Worm (Caenorhabditis elegans) whole organism, early embryonic: ENCODE measurements around the gene C44B7.7.
A peak's percentile ranks its signal among the peaks of the same experiment; 100 is the strongest.
"Not testable (repeated sequence)": the region's sequence is repeated elsewhere in the genome, so short reads cannot be mapped to it uniquely, and the experiment has no call there.

Source experiments
- B0310.2 ChIP-seq: sonication (generic microtip); optimal IDR thresholded peaks from 2 replicates; lab custom pipeline; 2016; ENCODE audit warnings: mild to moderate bottlenecking, missing genetic modification characterization, missing compliant biosample characterization
- F13C5.2 ChIP-seq: sonication (generic microtip); optimal IDR thresholded peaks from 2 replicates; lab custom pipeline; 2017; ENCODE audit warnings: mild to moderate bottlenecking, missing genetic modification characterization, inconsistent platforms, missing compliant biosample characterization
- aly-1 ChIP-seq: sonication (generic microtip); optimal IDR thresholded peaks from 2 replicates; lab custom pipeline; 2016; ENCODE audit warnings: missing genetic modification characterization, missing compliant biosample characterization
- ama-1 ChIP-seq: fragments of 150-350 bp; optimal IDR thresholded peaks from 2 replicates; lab custom pipeline; 2014
- ceh-13 ChIP-seq: fragments of 200-800 bp; sonication (Bioruptor generic); optimal IDR thresholded peaks from 2 replicates; lab custom pipeline; 2018; ENCODE audit warnings: mild to moderate bottlenecking, missing genetic modification characterization, missing compliant biosample characterization
- ceh-36 ChIP-seq: sonication (generic microtip); optimal IDR thresholded peaks from 2 replicates; lab custom pipeline; 2016; ENCODE audit warnings: missing genetic modification characterization, inconsistent platforms, missing compliant biosample characterization
- ets-7 ChIP-seq: sonication (generic microtip); optimal IDR thresholded peaks from 2 replicates; lab custom pipeline; 2016; ENCODE audit warnings: missing genotype, missing genetic modification characterization, missing compliant biosample characterization
- flt-1 ChIP-seq: fragments of 200-800 bp; sonication (Bioruptor generic); IDR thresholded peaks from 2 replicates; pipeline ENCODE4 v1.3.6; 2022; ENCODE audit warnings: missing genetic modification characterization, missing compliant biosample characterization
- hmbx-1 ChIP-seq: sonication (generic microtip); optimal IDR thresholded peaks from 2 replicates; lab custom pipeline; 2016; ENCODE audit warnings: mild to moderate bottlenecking, missing genetic modification characterization, missing compliant biosample characterization
- hmg-4 ChIP-seq: fragments of 200-800 bp; sonication (Bioruptor generic); optimal IDR thresholded peaks from 2 replicates; lab custom pipeline; 2018; ENCODE audit warnings: mild to moderate bottlenecking, missing genetic modification characterization, missing compliant biosample characterization
- hnd-1 ChIP-seq: sonication (generic microtip); optimal IDR thresholded peaks from 2 replicates; lab custom pipeline; 2016; ENCODE audit warnings: missing genetic modification characterization, missing compliant biosample characterization
- pes-1 ChIP-seq: fragments of 200-800 bp; sonication (Bioruptor generic); IDR thresholded peaks from 2 replicates; pipeline ENCODE4 v1.3.6; 2022; ENCODE audit warnings: missing genetic modification reagents, missing genetic modification characterization, missing compliant biosample characterization
- scrt-1 ChIP-seq: fragments of 200-800 bp; sonication (Bioruptor generic); IDR thresholded peaks from 2 replicates; pipeline ENCODE4 v1.3.6; 2022; ENCODE audit warnings: missing genetic modification characterization, missing compliant biosample characterization
- sea-1 ChIP-seq: fragments of 200-800 bp; sonication (Bioruptor generic); conservative IDR thresholded peaks from 2 replicates; pipeline ENCODE4 v1.3.6; 2022; ENCODE audit warnings: missing genetic modification characterization, missing compliant biosample characterization
- tbx-11 ChIP-seq: fragments of 200-800 bp; sonication (Bioruptor generic); IDR thresholded peaks from 2 replicates; pipeline ENCODE4 v1.3.6; 2022; ENCODE audit warnings: missing genetic modification characterization, missing compliant biosample characterization
- tbx-37 ChIP-seq: fragments of 200-800 bp; sonication (Bioruptor generic); conservative IDR thresholded peaks from 2 replicates; pipeline ENCODE4 v1.3.6; 2022; ENCODE audit warnings: missing genetic modification reagents, missing genetic modification characterization, missing compliant biosample characterization
- tra-4 ChIP-seq: sonication (generic microtip); optimal IDR thresholded peaks from 2 replicates; lab custom pipeline; 2017; ENCODE audit warnings: missing genetic modification characterization, missing compliant biosample characterization

Gene C44B7.7

ce11 chrII:6907657-6908056, 27.7 kb upstream of the C44B7.7 start, which contains the start of gene B0252.3:
Gene B0252.3 (minus strand): TSS chrII:6907757.
- not testable (repeated sequence) for TF ChIP-seq hmg-4 (GFP tag; lab: Kevin White, UChicago); tbx-11 (GFP tag; lab: Robert Waterston, UW); flt-1 (GFP tag; lab: Robert Waterston, UW)

ce11 chrII:6901795-6902194, 21.8 kb upstream of the C44B7.7 start, which contains the start of gene psmd-9:
Gene psmd-9 (plus strand): TSS chrII:6902095.
- no peak for TF ChIP-seq hmg-4 (GFP tag; lab: Kevin White, UChicago)

- no peak for TF ChIP-seq hnd-1 (tag; lab: Kevin White, UChicago)
These were observed 20.7 kb upstream of the C44B7.7 start for ce11 chrII:6900708-6901107.

- TF ChIP-seq aly-1 (tag; lab: Kevin White, UChicago) (peak; percentile 25), ets-7 (tag; lab: Kevin White, UChicago) (no peak), ceh-36 (tag; lab: Kevin White, UChicago) (peak; percentile 89), hmbx-1 (tag; lab: Kevin White, UChicago) (peak; percentile 4), ceh-13 (GFP tag; lab: Kevin White, UChicago) (peak; percentile 27), flt-1 (GFP tag; lab: Robert Waterston, UW) (peak; percentile 74), sea-1 (0 out of 2 replicates have a peak, but pooled peaks have one; percentile 72), hnd-1 (tag; lab: Kevin White, UChicago) (peak; percentile 3), scrt-1 (GFP tag; lab: Robert Waterston, UW) (peak; percentile 80), tbx-37 (GFP tag; lab: Robert Waterston, UW) (no peak; the same call in 1 of the 2 replicates), ama-1 (lab: Kevin White, UChicago) (no peak), hmg-4 (GFP tag; lab: Kevin White, UChicago) (peak; percentile 63), tbx-11 (GFP tag; lab: Robert Waterston, UW) (peak; percentile 69)
These were observed 18.2 kb upstream of the C44B7.7 start, which contains the start of gene hrpl-1 for ce11 chrII:6898017-6898779. Gene hrpl-1 (plus strand): TSS chrII:6898729.

- TF ChIP-seq pes-1 (GFP tag; lab: Robert Waterston, UW): no peak
- no peak for TF ChIP-seq F13C5.2
- no peak for TF ChIP-seq aly-1 (tag; lab: Kevin White, UChicago)
- TF ChIP-seq hmg-4 (GFP tag; lab: Kevin White, UChicago): no peak
- no peak for TF ChIP-seq ama-1 (lab: Kevin White, UChicago)
- TF ChIP-seq ceh-36 (tag; lab: Kevin White, UChicago): no peak
- no peak for TF ChIP-seq ceh-13 (GFP tag; lab: Kevin White, UChicago)
- no peak for TF ChIP-seq hmbx-1 (tag; lab: Kevin White, UChicago)
- TF ChIP-seq hnd-1 (tag; lab: Kevin White, UChicago): no peak
- no peak for TF ChIP-seq flt-1 (GFP tag; lab: Robert Waterston, UW)
- TF ChIP-seq tbx-11 (GFP tag; lab: Robert Waterston, UW): no peak
- TF ChIP-seq ets-7 (tag; lab: Kevin White, UChicago): no peak
- no peak for TF ChIP-seq tra-4 (tag; lab: Kevin White, UChicago)
- TF ChIP-seq sea-1: no peak
- no peak for TF ChIP-seq B0310.2 (tag; lab: Kevin White, UChicago)
- no peak for TF ChIP-seq tbx-37 (GFP tag; lab: Robert Waterston, UW)
- TF ChIP-seq scrt-1 (GFP tag; lab: Robert Waterston, UW): no peak
These were observed 17.5 kb upstream of the C44B7.7 start, which contains the start of gene C44B7.11 for ce11 chrII:6897507-6897906. Gene C44B7.11 (minus strand): TSS chrII:6897540.

- TF ChIP-seq hnd-1 (tag; lab: Kevin White, UChicago) (no peak), B0310.2 (tag; lab: Kevin White, UChicago) (no peak), hmg-4 (GFP tag; lab: Kevin White, UChicago) (no peak), tbx-37 (GFP tag; lab: Robert Waterston, UW) (no peak), ets-7 (tag; lab: Kevin White, UChicago) (no peak), ceh-13 (GFP tag; lab: Kevin White, UChicago) (no peak), tbx-11 (GFP tag; lab: Robert Waterston, UW) (no peak), ceh-36 (tag; lab: Kevin White, UChicago) (no peak), aly-1 (tag; lab: Kevin White, UChicago) (no peak), scrt-1 (GFP tag; lab: Robert Waterston, UW) (no peak), pes-1 (GFP tag; lab: Robert Waterston, UW) (no peak), tra-4 (tag; lab: Kevin White, UChicago) (no peak)
These were observed 13.8 kb upstream of the C44B7.7 start, which contains the start of gene adal-1 for ce11 chrII:6893589-6894245. Gene adal-1 (minus strand): TSS chrII:6893639.

- no peak for TF ChIP-seq aly-1 (tag; lab: Kevin White, UChicago)
- TF ChIP-seq ceh-13 (GFP tag; lab: Kevin White, UChicago): no peak
- no peak for TF ChIP-seq ceh-36 (tag; lab: Kevin White, UChicago)
- no peak for TF ChIP-seq sea-1
- TF ChIP-seq hmg-4 (GFP tag; lab: Kevin White, UChicago): no peak
- TF ChIP-seq tbx-11 (GFP tag; lab: Robert Waterston, UW): no peak
- no peak for TF ChIP-seq tra-4 (tag; lab: Kevin White, UChicago)
- TF ChIP-seq flt-1 (GFP tag; lab: Robert Waterston, UW): no peak
- no peak for TF ChIP-seq hnd-1 (tag; lab: Kevin White, UChicago)
- TF ChIP-seq ets-7 (tag; lab: Kevin White, UChicago): no peak
- no peak for TF ChIP-seq pes-1 (GFP tag; lab: Robert Waterston, UW)
- TF ChIP-seq scrt-1 (GFP tag; lab: Robert Waterston, UW): no peak
- TF ChIP-seq B0310.2 (tag; lab: Kevin White, UChicago): no peak
- no peak for TF ChIP-seq tbx-37 (GFP tag; lab: Robert Waterston, UW)
- no peak for TF ChIP-seq ama-1 (lab: Kevin White, UChicago)
- TF ChIP-seq hmbx-1 (tag; lab: Kevin White, UChicago): no peak
These were observed 11.9 kb upstream of the C44B7.7 start for ce11 chrII:6891838-6892237.
